Fruit fly (Drosophila melanogaster): ENCODE data around the gene CtIP.

CtIP gene

dm6 chr3L:20387038-20387842 lies 48.8 kb upstream of the CtIP start (continued):
- TF ChIP-seq CG12299 (tag; optimal IDR thresholded peaks at IDR 0.05) (no peak), CG14710 (tag; optimal IDR thresholded peaks at IDR 0.05) (no peak), BtbVII (GFP tag; optimal IDR thresholded peaks at IDR 0.05) (no peak), CG33213 (GFP tag; optimal IDR thresholded peaks at IDR 0.05) (no peak), Blimp-1 (GFP tag; optimal IDR thresholded peaks at IDR 0.05) (no peak), CG14860 (GFP tag; IDR thresholded peaks at IDR 0.05; ENCODE audit: partially characterized antibody) (no peak), CG31441 (GFP tag; IDR thresholded peaks at IDR 0.05) (no peak), CG43689 (GFP tag; IDR thresholded peaks at IDR 0.05) (no peak), Hmx (GFP tag; optimal IDR thresholded peaks at IDR 0.05) (no peak), lbe (GFP tag; optimal IDR thresholded peaks at IDR 0.05) (peak; percentile 16), seq (GFP tag; IDR thresholded peaks at IDR 0.05) (no peak), CG6813 (GFP tag; optimal IDR thresholded peaks at IDR 0.05) (no peak), CG32767 (GFP tag; IDR thresholded peaks at IDR 0.05) (no peak), fd3F (GFP tag; optimal IDR thresholded peaks at IDR 0.05) (no peak), CG2120 (GFP tag; optimal IDR thresholded peaks at IDR 0.05) (no peak), ken (GFP tag; IDR thresholded peaks at IDR 0.05) (no peak), sqz (GFP tag; optimal IDR thresholded peaks at IDR 0.05) (no peak), Mrtf (GFP tag; IDR thresholded peaks at IDR 0.05) (no peak), CG4360 (GFP tag; IDR thresholded peaks at IDR 0.05) (no peak), CG34422 (GFP tag; IDR thresholded peaks at IDR 0.05) (no peak), CG6683 (GFP tag; optimal IDR thresholded peaks at IDR 0.05) (no peak), CG4404 (GFP tag; IDR thresholded peaks at IDR 0.05) (no peak), CG15269 (tag; optimal IDR thresholded peaks at IDR 0.05) (no peak), Lhr (GFP tag; optimal IDR thresholded peaks at IDR 0.05) (no peak), Sox100B (GFP tag; optimal IDR thresholded peaks at IDR 0.05) (no peak), CG12942 (GFP tag; optimal IDR thresholded peaks at IDR 0.05) (no peak), CG18599 (GFP tag; optimal IDR thresholded peaks at IDR 0.05) (peak; percentile 51), maf-S (GFP tag; optimal IDR thresholded peaks at IDR 0.05) (no peak), CG10366 (GFP tag; IDR thresholded peaks at IDR 0.05) (no peak), pfk (GFP tag; optimal IDR thresholded peaks at IDR 0.05) (no peak), CG32532 (GFP tag; IDR thresholded peaks at IDR 0.05) (no peak), CG6791 (GFP tag; IDR thresholded peaks at IDR 0.05; ENCODE audit: partially characterized antibody) (no peak), z (GFP tag; IDR thresholded peaks at IDR 0.05) (no peak), fd102C (GFP tag; optimal IDR thresholded peaks at IDR 0.05) (no peak), stc (GFP tag; IDR thresholded peaks at IDR 0.05) (no peak), en (GFP tag; optimal IDR thresholded peaks at IDR 0.05) (no peak), bcd (GFP tag; optimal IDR thresholded peaks at IDR 0.05) (no peak), ash1 (GFP tag; optimal IDR thresholded peaks at IDR 0.05) (no peak), gt (GFP tag; IDR thresholded peaks at IDR 0.05) (no peak), Usf (GFP tag; optimal IDR thresholded peaks at IDR 0.05) (no peak), CG13296 (GFP tag; optimal IDR thresholded peaks at IDR 0.05) (no peak), CrebB (tag; optimal IDR thresholded peaks at IDR 0.05) (peak; percentile 13), gro (GFP tag; optimal IDR thresholded peaks at IDR 0.05) (no peak), jigr1 (GFP tag; IDR thresholded peaks at IDR 0.05) (no peak), CG12071 (GFP tag; optimal IDR thresholded peaks at IDR 0.05) (no peak), H15 (GFP tag; IDR thresholded peaks at IDR 0.05) (no peak), mam (GFP tag; optimal IDR thresholded peaks at IDR 0.05) (no peak), gcm2 (GFP tag; optimal IDR thresholded peaks at IDR 0.05) (no peak), CG12155 (GFP tag; optimal IDR thresholded peaks at IDR 0.05) (no peak), Dip3 (GFP tag; optimal IDR thresholded peaks at IDR 0.05) (no peak), pnt (GFP tag; optimal IDR thresholded peaks at IDR 0.05) (no peak)
